Fruit fly (Drosophila melanogaster) S2 (cell line): ENCODE data around the gene hth.
A peak's percentile ranks its signal among the peaks of the same experiment; 100 is the strongest.

Experiments
- CG8478 ChIP-seq: fragments of >200 bp; optimal IDR thresholded peaks from 2 replicates; lab custom pipeline; 2018
- CTCF ChIP-seq, 2 experiments: fragments of >200 bp; optimal IDR thresholded peaks; 2 replicates each; lab custom pipeline; 2018

Gene hth

DNA sequence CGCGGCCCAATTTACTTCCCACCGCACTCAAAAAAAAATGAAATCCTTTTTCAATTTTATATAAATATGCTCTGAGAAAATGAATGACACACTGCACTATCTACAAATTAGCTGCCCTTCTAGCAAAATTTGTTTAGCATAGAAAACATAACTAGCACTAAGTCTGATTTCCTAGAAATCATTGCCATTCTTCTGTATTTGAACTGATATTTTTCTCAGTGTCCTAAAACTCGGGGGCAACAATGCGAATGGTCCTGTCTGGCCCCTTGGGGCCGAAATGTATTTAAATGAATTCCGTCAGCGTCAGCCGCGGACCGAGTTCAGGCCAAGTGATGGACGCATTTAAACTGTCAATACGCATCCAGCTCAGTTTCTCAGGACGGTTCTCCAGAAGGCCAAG is 33.3 kb upstream of the hth start:
- no peak for TF ChIP-seq CTCF (optimal IDR thresholded peaks at IDR 0.05; lab: Kevin White, UChicago)
- TF ChIP-seq CG8478 (lab: Kevin White, UChicago) = no peak

DNA sequence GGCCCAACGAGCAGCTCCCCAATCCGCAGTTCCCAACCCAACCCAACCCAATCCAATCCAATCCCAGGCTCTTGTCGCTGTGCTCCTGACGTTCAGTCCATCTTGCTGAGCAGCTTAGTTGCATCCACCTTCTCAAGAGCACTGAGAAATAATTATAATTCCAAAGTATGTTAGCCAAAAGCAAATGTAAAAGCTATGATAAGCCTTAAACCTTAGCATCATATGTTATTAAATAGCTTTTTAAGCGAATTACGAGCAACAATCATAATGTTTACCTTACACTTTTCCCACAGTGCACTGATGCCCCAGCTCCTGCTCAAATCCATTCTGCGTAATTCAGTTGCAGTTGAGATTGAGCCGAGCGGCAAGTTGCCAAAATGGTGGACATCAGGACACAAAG is 30.6 kb upstream of the hth start:
- TF ChIP-seq CG8478 (lab: Kevin White, UChicago) (no peak), CTCF (optimal IDR thresholded peaks at IDR 0.05; lab: Kevin White, UChicago) (no peak)

DNA sequence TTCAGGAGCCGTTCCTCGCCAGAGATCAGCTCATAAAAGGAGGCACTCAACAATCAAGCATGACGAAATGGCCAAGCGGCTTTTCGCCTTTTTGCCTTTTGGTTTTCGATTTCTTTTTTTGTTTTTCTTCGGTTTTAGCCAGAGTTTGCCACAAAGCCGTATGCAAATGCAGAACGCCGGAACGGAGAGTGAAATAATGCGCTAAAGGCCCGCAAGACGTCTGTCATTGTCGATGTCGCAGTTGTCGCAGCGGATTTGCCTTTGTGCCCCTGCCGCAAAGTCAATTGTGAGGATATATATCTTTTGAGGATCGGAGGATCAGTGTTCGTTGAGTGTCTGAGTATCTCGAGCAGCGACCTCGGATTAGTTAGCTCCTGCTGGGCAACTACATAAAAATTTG is 28.6 kb upstream of the hth start:
- no peak for TF ChIP-seq CG8478 (lab: Kevin White, UChicago)

DNA sequence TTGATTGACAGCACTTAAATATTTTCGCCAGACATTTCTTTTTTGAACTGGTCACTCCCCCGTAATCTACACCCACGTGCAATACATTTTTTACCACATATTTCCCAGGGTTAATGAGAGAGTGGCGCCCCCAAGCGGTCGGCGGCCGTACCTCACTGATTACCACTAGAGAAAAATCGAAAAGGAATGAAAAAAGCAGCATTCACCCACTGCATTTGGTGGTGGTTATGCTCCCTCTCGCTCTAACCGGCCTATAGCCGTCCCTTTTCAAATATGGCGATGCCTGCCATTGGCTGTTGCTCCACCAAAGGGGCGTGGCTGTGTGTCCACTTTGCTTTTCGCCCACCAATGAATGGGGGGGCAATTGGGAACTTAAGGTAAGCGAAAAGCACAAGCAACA is 25.6 kb upstream of the hth start:
- no peak for TF ChIP-seq CG8478 (lab: Kevin White, UChicago)
- peak; percentile 92 to 97 for TF ChIP-seq CTCF (optimal IDR thresholded peaks at IDR 0.05; lab: Kevin White, UChicago)

DNA sequence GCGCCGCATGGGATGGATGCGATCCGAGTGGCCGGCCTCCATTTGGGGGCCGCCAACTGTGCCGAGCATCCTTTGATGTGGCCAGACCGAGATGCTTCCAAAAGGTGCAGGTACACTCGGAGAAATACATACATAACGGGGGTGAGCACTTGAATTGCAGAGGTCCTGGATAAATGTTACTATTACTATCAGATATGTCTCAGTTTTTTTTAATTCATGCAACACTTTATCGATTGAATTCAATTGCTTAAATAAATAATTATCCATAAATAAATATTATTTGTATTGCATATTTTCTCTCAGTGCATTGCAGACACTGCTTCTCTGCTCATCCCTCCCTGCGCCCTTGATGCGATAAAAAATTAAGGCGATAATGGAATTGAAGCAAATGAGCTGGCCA is 21.7 kb upstream of the hth start:
- TF ChIP-seq CG8478 (lab: Kevin White, UChicago) (no peak), CTCF (optimal IDR thresholded peaks at IDR 0.05; lab: Kevin White, UChicago) (no peak)

DNA sequence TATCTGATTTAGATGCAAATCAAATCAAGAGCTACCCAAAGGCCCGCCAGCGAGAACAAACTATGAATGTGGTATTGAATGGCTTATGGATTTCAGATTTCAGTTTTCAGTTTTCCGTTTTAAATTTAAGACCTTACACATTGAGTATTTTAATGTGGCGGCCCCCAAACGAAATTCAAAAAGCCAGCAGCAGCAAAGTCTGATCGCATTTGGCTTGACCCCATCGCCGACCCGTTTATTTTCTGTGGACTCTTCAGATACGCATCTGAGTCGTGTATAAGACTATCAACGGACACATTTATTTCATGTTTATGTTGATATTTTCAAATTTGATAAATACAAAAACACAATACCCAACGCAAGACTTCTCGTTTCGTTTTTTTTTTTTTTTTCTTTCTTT is 20.2 kb upstream of the hth start:
- no peak for TF ChIP-seq CTCF (optimal IDR thresholded peaks at IDR 0.05; lab: Kevin White, UChicago)
- no peak for TF ChIP-seq CG8478 (lab: Kevin White, UChicago)

DNA sequence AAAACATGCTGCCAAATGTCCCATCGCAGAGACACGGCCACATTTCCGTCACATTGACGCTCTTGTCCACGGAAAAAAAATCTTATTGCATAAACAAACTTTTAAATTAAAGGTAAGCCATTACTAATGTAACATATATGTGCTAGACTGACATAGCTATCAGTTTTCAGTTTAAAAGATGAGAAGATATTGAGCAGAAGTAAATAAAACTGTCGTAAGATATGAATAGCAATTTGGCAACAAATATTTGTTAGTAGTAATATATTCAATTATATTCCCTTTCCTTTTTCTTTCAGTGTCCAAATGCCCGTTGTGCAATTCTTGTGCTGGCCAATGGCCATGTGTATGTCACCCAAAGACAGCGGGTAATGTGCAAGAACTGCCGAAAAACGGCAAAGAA is 19.4 kb upstream of the hth start:
- TF ChIP-seq CTCF (optimal IDR thresholded peaks at IDR 0.05; lab: Kevin White, UChicago) (no peak), CG8478 (lab: Kevin White, UChicago) (no peak)

DNA sequence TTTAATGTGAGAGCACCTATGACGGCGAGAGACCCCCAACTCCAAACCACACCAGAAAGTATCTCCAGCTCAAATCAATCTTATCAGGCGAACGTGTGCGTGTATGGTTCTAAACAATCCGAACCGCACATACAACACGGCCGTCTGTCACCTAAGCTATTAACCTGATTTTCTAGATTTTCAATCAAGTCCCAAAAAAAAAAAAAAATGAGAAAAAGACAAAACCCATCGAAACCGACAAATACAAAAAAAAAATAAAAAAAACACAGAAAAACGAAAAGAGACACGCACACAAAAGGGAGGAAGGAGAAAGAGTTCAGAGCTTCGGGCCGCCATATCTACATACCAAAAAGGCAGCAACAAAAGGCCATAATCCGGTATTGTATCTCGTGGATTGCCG is 17.2 kb upstream of the hth start:
- TF ChIP-seq CTCF (optimal IDR thresholded peaks at IDR 0.05; lab: Kevin White, UChicago) (no peak), CG8478 (lab: Kevin White, UChicago) (no peak)

DNA sequence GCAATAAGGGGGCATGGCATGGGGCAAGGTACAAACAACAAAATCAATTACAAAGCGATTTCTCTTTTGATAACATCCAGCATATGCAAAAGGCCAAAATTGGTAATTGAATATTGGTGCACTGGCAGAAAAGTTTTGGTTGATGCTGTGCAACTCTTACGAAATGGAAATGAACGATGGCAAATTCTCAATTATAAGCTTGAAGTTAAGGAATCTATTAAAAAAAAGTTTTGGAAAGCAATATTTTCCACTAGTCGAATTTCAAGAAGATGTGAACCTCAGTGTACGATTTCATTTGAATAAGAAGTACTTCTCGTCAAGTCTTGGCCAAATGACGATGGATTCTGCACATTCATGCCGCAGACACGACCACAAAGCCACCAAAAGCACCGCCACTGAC is 16.6 kb upstream of the hth start:
- TF ChIP-seq CG8478 (lab: Kevin White, UChicago) (no peak), CTCF (optimal IDR thresholded peaks at IDR 0.05; lab: Kevin White, UChicago) (no peak)

DNA sequence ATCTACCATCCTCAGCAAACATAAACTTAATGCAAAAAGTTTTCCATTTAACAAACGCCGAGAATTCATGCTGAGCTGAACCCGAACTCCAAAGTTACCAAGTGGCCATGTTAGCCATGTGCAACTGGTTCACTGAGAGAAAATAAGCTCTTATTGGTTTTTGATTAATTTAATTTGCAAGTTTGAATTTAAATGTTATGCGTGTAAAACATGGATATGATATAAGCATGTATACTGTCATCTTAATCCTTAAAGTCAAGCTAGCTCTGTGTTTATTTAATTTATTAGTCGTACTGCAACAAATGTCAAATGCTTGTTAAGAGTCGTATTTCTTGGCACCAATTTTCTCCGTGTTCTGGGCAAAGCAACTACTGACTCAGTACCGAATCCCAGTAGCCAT is 15.3 kb upstream of the hth start:
- no peak for TF ChIP-seq CTCF (optimal IDR thresholded peaks at IDR 0.05; lab: Kevin White, UChicago)
- no peak for TF ChIP-seq CG8478 (lab: Kevin White, UChicago)

DNA sequence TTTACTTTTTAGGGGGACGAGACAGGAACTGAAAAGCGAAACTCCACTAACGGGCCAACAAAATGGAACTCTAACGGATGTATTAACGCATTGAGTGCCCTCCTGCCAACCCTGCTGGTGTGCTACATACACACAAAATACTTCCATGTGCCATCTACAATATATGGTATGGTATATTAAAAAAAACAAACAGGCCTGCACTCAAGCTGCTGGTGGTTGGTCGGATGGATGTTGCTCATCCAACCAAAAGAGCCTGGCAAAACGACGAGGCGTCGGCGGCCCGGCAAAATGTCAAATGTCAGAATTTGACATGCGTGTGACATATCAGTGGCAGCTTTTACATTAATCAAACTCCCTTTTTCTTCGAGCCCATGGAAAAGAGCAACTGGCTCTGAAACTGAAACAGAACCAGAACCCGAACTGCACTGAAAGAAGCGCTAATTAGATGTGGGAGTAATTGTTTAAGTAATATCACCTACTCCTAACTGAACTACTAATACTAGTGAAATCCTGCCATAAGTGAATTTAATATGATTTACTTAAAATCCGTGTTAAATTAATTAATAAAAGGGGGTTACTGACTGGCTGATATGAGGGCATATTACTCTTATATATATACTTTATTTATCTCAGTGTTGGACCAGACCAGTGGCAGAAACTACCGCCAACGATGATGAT is 11.4 kb upstream of the hth start:
- TF ChIP-seq CTCF (optimal IDR thresholded peaks at IDR 0.05; lab: Kevin White, UChicago) (no peak), CG8478 (lab: Kevin White, UChicago) (no peak)

DNA sequence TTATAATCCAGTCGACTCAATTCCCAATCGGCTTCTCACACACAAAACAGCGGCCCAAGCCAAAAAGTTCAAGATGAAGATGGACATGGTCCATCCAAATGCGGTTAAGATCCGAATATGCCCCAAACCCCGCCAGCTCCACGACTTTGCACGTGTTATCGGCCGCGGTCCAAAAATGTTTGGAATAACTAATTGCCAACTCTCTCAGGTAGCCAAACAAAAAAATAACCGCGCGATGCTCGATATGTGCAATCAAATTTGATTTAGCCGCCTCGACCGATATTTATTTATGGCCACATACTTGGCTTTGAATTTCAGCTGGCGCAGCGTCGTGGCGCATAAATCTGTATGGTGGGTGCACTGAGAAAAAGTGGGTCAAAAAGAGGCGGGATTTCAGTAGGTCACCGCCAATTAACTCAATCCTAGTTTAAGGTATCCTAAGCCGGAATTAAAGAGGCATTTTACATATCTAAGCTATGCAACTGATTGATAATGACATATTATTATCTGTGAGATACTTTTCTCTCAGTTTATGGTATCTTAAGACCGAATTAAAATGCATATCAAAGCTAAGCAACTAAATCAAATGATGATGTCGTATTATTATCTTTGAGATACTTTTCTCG is 9.3 kb upstream of the hth start:
- TF ChIP-seq CTCF (optimal IDR thresholded peaks at IDR 0.05; lab: Kevin White, UChicago) (no peak), CG8478 (lab: Kevin White, UChicago) (no peak)

DNA sequence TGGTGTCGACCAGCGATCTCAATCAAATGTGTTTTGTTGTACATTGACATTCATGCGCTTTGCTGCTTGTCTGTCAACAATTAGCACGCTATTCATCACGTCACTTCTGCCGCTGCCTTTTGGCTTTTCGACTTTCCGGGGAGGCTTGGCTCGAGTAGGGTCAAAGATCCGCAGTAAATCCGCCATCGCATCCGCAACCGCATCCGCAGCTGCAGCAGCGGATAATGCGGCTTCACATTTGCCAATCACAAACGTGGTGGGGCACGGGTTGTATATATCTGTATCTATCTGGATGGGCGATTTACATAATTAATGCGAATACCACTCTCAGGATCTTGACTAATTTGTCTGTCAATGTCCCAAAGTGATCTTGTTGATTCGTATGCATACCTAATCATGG is 7.8 kb upstream of the hth start:
- no peak for TF ChIP-seq CG8478 (lab: Kevin White, UChicago)
- TF ChIP-seq CTCF (optimal IDR thresholded peaks at IDR 0.05; lab: Kevin White, UChicago) = no peak

DNA sequence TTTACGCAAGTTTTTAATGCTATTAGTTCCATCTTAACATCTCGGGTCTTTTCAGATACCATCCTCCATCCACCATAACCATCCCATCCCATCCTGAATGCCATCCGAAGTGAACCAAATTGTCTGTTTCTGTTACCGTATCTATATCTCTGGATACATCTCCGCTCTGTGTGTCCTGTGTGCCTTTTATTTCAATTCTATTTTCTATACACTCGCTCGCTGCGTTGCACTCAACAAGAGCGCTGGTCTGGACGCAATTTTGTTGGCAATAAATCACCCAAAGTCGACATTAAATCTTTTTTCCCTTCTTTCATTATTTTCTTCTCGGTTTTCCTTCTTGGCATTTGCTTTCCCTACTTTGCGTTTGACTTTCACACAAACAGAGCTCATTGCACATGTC is 6.1 kb upstream of the hth start:
- no peak for TF ChIP-seq CG8478 (lab: Kevin White, UChicago)
- no peak for TF ChIP-seq CTCF (optimal IDR thresholded peaks at IDR 0.05; lab: Kevin White, UChicago)

DNA sequence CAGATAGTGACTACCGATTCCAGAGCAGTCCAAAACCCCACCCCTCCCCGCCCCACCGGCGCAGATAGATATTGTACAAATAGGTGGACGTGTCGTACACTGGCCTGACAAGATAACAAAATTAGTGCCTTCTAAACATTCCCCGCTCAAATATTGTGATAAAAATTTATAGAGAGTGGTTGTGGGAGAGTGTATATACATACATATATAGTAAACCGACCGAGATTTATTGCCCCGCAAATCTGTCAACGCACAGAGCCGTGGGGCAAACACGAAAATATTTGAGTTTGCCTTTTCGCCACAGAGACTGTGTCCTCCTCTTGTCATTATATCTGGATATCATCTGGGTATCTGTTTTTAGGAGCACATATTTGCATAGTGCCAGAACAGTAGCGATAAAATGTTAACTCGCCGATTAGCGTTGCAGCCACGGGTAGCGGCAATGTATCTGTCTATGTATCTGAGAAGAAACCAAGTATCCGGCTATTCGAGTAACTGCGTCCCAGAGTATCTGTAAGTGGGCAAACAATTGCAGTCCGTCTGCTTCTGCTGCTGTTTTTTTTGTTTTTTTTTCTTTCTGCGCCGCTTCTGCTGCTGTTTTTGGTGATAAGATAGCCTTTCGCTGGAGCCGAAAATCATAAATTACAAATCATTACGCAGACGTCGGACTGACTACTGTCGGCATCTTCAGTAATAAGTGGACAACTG is 3.9 kb upstream of the hth start:
- TF ChIP-seq CG8478 (lab: Kevin White, UChicago) = no peak
- TF ChIP-seq CTCF (optimal IDR thresholded peaks at IDR 0.05; lab: Kevin White, UChicago) = no peak
